Fruit fly (Drosophila melanogaster) whole organism, prepupa: Measurements from ENCODE around the gene Zcchc7.

Source experiments
- Blimp-1 ChIP-seq: fragments of 200-800 bp; sonication (Bioruptor generic); optimal IDR thresholded peaks from 3 replicates; lab custom pipeline; 2017; ENCODE audit warnings: missing biosample characterization, missing genetic modification characterization, mild to moderate bottlenecking, moderate library complexity, missing genetic modification reagents
- CG10631 ChIP-seq: fragments of 200-800 bp; sonication (Bioruptor generic); optimal IDR thresholded peaks from 2 replicates; lab custom pipeline; 2016; ENCODE audit warnings: missing biosample characterization, missing genetic modification characterization
- CG10669 ChIP-seq: fragments of 200-800 bp; sonication (Bioruptor generic); optimal IDR thresholded peaks from 3 replicates; lab custom pipeline; 2018; ENCODE audit warnings: missing biosample characterization, mild to moderate bottlenecking, missing genetic modification characterization, moderate library complexity
- CG11294 ChIP-seq: fragments of 200-800 bp; sonication (Bioruptor generic); IDR thresholded peaks from 2 replicates; pipeline ENCODE4 v1.3.6; 2022; ENCODE audit warnings: missing biosample characterization, missing genetic modification characterization
- CG15336 ChIP-seq: fragments of 200-800 bp; sonication (Bioruptor generic); IDR thresholded peaks from 2 replicates; pipeline ENCODE4 v1.3.6; 2022; ENCODE audit warnings: missing biosample characterization, missing genetic modification characterization
- CG1621 ChIP-seq: fragments of 200-800 bp; sonication (Bioruptor generic); optimal IDR thresholded peaks from 3 replicates; lab custom pipeline; 2018; ENCODE audit warnings: missing biosample characterization, mild to moderate bottlenecking, missing genetic modification characterization
- CG16779 ChIP-seq: fragments of 200-800 bp; sonication (Bioruptor generic); optimal IDR thresholded peaks from 3 replicates; lab custom pipeline; 2017; ENCODE audit warnings: missing biosample characterization, mild to moderate bottlenecking, missing genetic modification characterization
- CG32006 ChIP-seq: fragments of 200-800 bp; sonication (Bioruptor generic); optimal IDR thresholded peaks from 3 replicates; lab custom pipeline; 2017; ENCODE audit warnings: missing biosample characterization, mild to moderate bottlenecking, missing genetic modification characterization
- CG3919 ChIP-seq: fragments of 200-800 bp; sonication (Bioruptor generic); optimal IDR thresholded peaks from 3 replicates; lab custom pipeline; 2016; ENCODE audit warnings: missing biosample characterization, missing genetic modification characterization
- CG6163 ChIP-seq: fragments of 200-800 bp; sonication (Bioruptor generic); IDR thresholded peaks from 3 replicates; pipeline ENCODE4 v1.3.6; 2022; ENCODE audit warnings: missing biosample characterization, missing genetic modification characterization
- CG6276 ChIP-seq: fragments of 200-800 bp; sonication (Bioruptor generic); optimal IDR thresholded peaks from 2 replicates; lab custom pipeline; 2017; ENCODE audit warnings: missing biosample characterization, mild to moderate bottlenecking, missing genetic modification characterization
- CG6792 ChIP-seq: fragments of 200-800 bp; sonication (Bioruptor generic); optimal IDR thresholded peaks from 3 replicates; lab custom pipeline; 2016; ENCODE audit warnings: missing biosample characterization, missing genetic modification characterization
- CG6854 ChIP-seq: fragments of 200-800 bp; sonication (Bioruptor generic); optimal IDR thresholded peaks from 2 replicates; lab custom pipeline; 2017; ENCODE audit warnings: missing biosample characterization, mild to moderate bottlenecking, missing genetic modification characterization
- CG7368 ChIP-seq: fragments of 200-800 bp; sonication (Bioruptor generic); optimal IDR thresholded peaks from 3 replicates; lab custom pipeline; 2016; ENCODE audit warnings: missing biosample characterization, missing genetic modification characterization
- CG8119 ChIP-seq: fragments of 200-800 bp; sonication (Bioruptor generic); IDR thresholded peaks from 3 replicates; pipeline ENCODE4 v1.3.6; 2022; ENCODE audit warnings: missing biosample characterization, missing genetic modification characterization
- CG8319 ChIP-seq: fragments of 200-800 bp; sonication (Bioruptor generic); optimal IDR thresholded peaks from 3 replicates; lab custom pipeline; 2016; ENCODE audit warnings: missing biosample characterization, missing genetic modification characterization
- Eip78C ChIP-seq: fragments of 200-800 bp; sonication (Bioruptor generic); peaks from one replicate; lab custom pipeline; 2016; ENCODE audit warnings: missing biosample characterization, missing genetic modification characterization
- Ets21C ChIP-seq: fragments of 200-800 bp; sonication (Bioruptor generic); optimal IDR thresholded peaks from 3 replicates; lab custom pipeline; 2016; ENCODE audit warnings: missing biosample characterization, missing genetic modification characterization
- Ets96B ChIP-seq: fragments of 200-800 bp; optimal IDR thresholded peaks from 2 replicates; lab custom pipeline; 2019; ENCODE audit warnings: missing biosample characterization, mild to moderate bottlenecking, missing genetic modification characterization, moderate library complexity
- Gug ChIP-seq: fragments of 200-800 bp; sonication (Bioruptor generic); IDR thresholded peaks from 2 replicates; pipeline ENCODE4 v1.3.6; 2022; ENCODE audit warnings: missing biosample characterization, missing genetic modification characterization
- Hr4 ChIP-seq: fragments of 200-800 bp; sonication (Bioruptor generic); optimal IDR thresholded peaks from 3 replicates; lab custom pipeline; 2016; ENCODE audit warnings: missing biosample characterization, missing genetic modification characterization
- Met ChIP-seq: fragments of 200-800 bp; sonication (Bioruptor generic); optimal IDR thresholded peaks from 3 replicates; lab custom pipeline; 2016; ENCODE audit warnings: missing biosample characterization, missing genetic modification characterization
- Sox102F ChIP-seq: fragments of 200-800 bp; sonication (Bioruptor generic); optimal IDR thresholded peaks from 2 replicates; lab custom pipeline; 2016; ENCODE audit warnings: missing biosample characterization, mild to moderate bottlenecking, missing genetic modification characterization
- dsx ChIP-seq: fragments of 200-800 bp; optimal IDR thresholded peaks from 3 replicates; lab custom pipeline; 2019; ENCODE audit warnings: missing biosample characterization, mild to moderate bottlenecking, missing genetic modification characterization, moderate library complexity; ENCODE audit not compliant: poor library complexity, severe bottlenecking
- eg ChIP-seq: fragments of 200-800 bp; sonication (Bioruptor generic); IDR thresholded peaks from 3 replicates; pipeline ENCODE4 v1.3.6; 2022; ENCODE audit warnings: missing biosample characterization, missing genetic modification characterization
- esn ChIP-seq: fragments of 200-800 bp; sonication (Bioruptor generic); optimal IDR thresholded peaks from 2 replicates; lab custom pipeline; 2016; ENCODE audit warnings: missing biosample characterization, mild to moderate bottlenecking, missing genetic modification characterization, moderate library complexity
- fd59A ChIP-seq: fragments of 200-800 bp; sonication (Bioruptor generic); optimal IDR thresholded peaks from 2 replicates; lab custom pipeline; 2017; ENCODE audit warnings: missing biosample characterization, mild to moderate bottlenecking, missing genetic modification characterization, missing genetic modification reagents
- fd85E ChIP-seq: fragments of 200-800 bp; sonication (Bioruptor generic); optimal IDR thresholded peaks from 3 replicates; lab custom pipeline; 2016; ENCODE audit warnings: missing biosample characterization, missing genetic modification characterization
- fkh ChIP-seq: fragments of 200-800 bp; sonication (Bioruptor generic); optimal IDR thresholded peaks from 3 replicates; lab custom pipeline; 2017; ENCODE audit warnings: missing biosample characterization, mild to moderate bottlenecking, missing genetic modification characterization, moderate library complexity
- lz ChIP-seq: fragments of 200-800 bp; sonication (Bioruptor generic); optimal IDR thresholded peaks from 3 replicates; lab custom pipeline; 2016; ENCODE audit warnings: missing biosample characterization, missing genetic modification characterization
- net ChIP-seq: fragments of 200-800 bp; sonication (Bioruptor generic); optimal IDR thresholded peaks from 3 replicates; lab custom pipeline; 2016; ENCODE audit warnings: missing biosample characterization, missing genetic modification characterization
- pdm3 ChIP-seq: fragments of 200-800 bp; sonication (Bioruptor generic); optimal IDR thresholded peaks from 3 replicates; lab custom pipeline; 2016; ENCODE audit warnings: missing biosample characterization, missing genetic modification characterization
- salr ChIP-seq, 2 experiments: fragments of 200-800 bp; sonication (Bioruptor generic); optimal IDR thresholded peaks; 3 replicates each; lab custom pipeline; 2016 to 2018; ENCODE audit warnings: missing biosample characterization in 2 of 2, missing genetic modification characterization in 2 of 2, mild to moderate bottlenecking in 1 of 2
- spab ChIP-seq: fragments of 200-800 bp; sonication (Bioruptor generic); optimal IDR thresholded peaks from 2 replicates; lab custom pipeline; 2017; ENCODE audit warnings: missing biosample characterization, mild to moderate bottlenecking, missing genetic modification characterization, missing genetic modification reagents
- svp ChIP-seq: fragments of 200-800 bp; sonication (Bioruptor generic); peaks from one replicate; lab custom pipeline; 2016; ENCODE audit warnings: missing biosample characterization, missing genetic modification characterization
- topi ChIP-seq: fragments of 200-800 bp; sonication (Bioruptor generic); optimal IDR thresholded peaks from 3 replicates; lab custom pipeline; 2016; ENCODE audit warnings: missing biosample characterization, missing genetic modification characterization
- vri ChIP-seq: fragments of 200-800 bp; sonication (Bioruptor generic); optimal IDR thresholded peaks from 3 replicates; lab custom pipeline; 2016; ENCODE audit warnings: missing biosample characterization, mild to moderate bottlenecking, missing genetic modification characterization

The Zcchc7 gene

DNA sequence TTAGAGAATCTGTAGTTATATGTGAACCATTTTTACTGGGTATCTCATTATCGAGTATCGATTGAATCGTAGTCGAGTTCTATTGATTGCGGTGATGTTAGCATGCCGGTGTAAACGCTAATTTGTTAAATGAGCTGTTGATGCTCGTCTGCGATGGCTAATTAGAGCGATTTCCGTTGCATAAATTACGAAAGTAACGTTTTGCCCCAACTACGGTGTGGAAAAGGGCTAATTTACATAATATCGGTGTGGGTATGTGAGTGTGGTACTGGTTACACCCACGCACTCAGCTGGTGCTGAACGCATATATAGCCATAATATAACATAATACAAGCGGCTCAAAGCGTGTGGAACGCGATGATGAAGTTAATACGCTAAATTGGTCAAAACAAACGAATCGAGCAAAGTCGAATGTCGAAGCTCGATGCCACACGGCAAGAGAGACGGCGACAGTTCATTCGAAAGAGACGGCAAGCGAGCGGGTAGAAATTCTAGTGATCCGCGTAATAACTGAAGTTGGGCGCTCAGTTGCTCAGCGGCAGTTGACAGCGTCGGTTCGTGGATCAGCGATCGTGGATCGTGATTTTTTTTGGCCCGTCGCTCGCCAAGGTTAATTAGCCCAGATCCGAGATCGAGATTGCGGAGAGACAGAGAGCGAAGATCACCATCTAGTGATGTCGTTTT, 31.7 kb downstream of the Zcchc7 start, which contains the start of gene CG32170:
CG32170 (plus strand) TSS at position 525 of the 684 bp plus-strand sequence.
- peak; percentile 33; the same call in 2 of the 3 replicates for TF ChIP-seq eg (GFP tag; lab: Robert Waterston, UW)
- TF ChIP-seq CG8319 (GFP tag; lab: Kevin White, UChicago) = no peak
- TF ChIP-seq fkh (GFP tag; lab: Kevin White, UChicago) = peak; percentile 10
- TF ChIP-seq CG6163 (GFP tag; lab: Robert Waterston, UW) = 0 out of 3 replicates have a peak, but pooled peaks have one; percentile 34
- no peak for TF ChIP-seq CG6276
- TF ChIP-seq svp (GFP tag; lab: Kevin White, UChicago) = peak; percentile 57
- TF ChIP-seq vri = peak; percentile 2
- no peak for TF ChIP-seq CG16779 (tag; lab: Kevin White, UChicago)
- no peak for TF ChIP-seq CG3919 (GFP tag; lab: Kevin White, UChicago)
- TF ChIP-seq fd85E (GFP tag; lab: Kevin White, UChicago) = no peak
- TF ChIP-seq Eip78C (GFP tag; lab: Kevin White, UChicago) = peak; percentile 48
- no peak for TF ChIP-seq CG15336 (GFP tag; lab: Robert Waterston, UW)
- TF ChIP-seq spab (GFP tag; lab: Kevin White, UChicago) = no peak
- no peak for TF ChIP-seq CG7368 (GFP tag; lab: Kevin White, UChicago)
- TF ChIP-seq net (GFP tag; lab: Kevin White, UChicago) = no peak
- TF ChIP-seq topi = no peak

DNA sequence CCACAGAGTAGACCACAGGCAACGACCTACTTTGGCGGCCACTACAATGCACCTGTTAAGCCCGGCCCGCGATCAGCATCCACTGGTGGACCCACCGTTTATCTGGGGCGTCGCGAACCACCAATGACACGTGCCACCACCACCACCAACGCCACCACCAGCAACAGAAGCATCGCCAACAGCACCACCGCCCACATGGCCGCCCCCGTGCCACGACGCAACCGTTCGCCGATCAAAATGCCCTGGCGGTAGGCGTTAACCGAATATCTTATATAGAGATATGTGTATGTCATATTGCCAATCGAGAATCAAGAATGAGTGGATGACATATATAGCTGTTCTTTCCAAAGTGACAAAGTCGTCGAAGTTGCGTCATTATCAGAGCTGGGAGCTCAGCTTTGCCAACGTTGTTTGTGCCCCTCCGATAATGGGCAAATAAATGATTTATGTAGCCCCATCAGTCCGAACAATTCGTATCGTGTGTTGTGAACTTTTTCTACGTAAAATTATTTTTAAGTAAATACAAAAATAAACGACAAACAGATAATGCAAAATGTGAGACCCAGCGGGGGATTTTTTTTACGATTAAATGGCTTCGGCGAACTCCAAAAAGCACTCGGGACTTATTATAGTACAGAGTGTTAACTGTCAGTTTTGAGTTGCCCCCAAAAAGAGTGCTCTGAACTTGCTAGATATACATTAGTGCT, 33.8 kb downstream of the Zcchc7 start:
- TF ChIP-seq dsx (GFP tag; lab: Kevin White, UChicago) = peak; percentile 15
- no peak for TF ChIP-seq CG6854 (GFP tag; lab: Kevin White, UChicago)
- TF ChIP-seq svp (GFP tag; lab: Kevin White, UChicago) = peak; percentile 92
- peak; percentile 91 for TF ChIP-seq vri

DNA sequence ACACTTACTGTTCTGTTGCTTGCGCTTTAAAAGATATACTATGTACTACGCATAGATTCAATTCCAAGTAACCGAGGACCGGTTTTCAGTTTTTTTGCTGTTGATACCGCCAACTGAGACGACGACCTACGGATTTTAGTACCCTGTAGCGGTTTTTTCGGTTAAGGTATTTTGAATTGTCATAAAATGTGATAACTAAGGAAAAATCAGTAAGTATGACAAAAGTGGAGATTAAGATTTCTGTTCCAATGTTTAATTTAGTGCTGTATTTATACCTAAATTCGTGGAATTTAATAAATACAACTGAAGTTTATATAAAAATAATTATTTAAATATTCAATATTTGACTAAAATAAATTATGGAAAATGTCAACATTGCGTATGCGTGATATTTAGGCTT, 35.9 kb downstream of the Zcchc7 start:
- TF ChIP-seq CG6276 (peak; percentile 7), CG32006 (peak; percentile 44), eg (GFP tag; lab: Robert Waterston, UW) (0 out of 3 replicates have a peak, but pooled peaks have one; percentile 29), lz (GFP tag; lab: Kevin White, UChicago) (no peak), Eip78C (GFP tag; lab: Kevin White, UChicago) (peak; percentile 5), Ets21C (GFP tag; lab: Kevin White, UChicago) (no peak)
- TF ChIP-seq, all 60 proteins: peak for 4

DNA sequence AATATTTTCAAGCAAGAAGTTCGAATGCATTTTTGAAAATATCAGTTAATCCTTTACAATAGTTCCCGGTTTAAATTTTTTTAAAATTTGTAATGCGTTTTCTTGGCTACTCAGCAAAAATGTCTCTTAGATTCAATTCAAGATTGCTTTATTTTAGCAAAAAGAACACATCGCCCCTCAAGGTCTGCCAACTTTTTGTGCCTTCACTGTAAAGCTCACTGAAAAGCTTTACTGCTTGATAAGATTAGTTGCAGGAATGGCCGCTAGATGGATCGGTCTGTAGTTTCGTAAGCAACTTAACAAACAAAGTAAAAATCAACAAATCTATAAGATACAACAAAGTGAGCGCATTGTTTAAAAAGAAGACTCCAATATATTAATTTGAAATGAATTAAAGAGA, 38.9 kb downstream of the Zcchc7 start:
- peak; percentile 54 for TF ChIP-seq dsx (GFP tag; lab: Kevin White, UChicago)
- peak; percentile 5 for TF ChIP-seq vri
- TF ChIP-seq fd59A (GFP tag; lab: Kevin White, UChicago) = no peak
- peak; percentile 32 for TF ChIP-seq pdm3
- TF ChIP-seq esn (GFP tag; lab: Kevin White, UChicago) = peak; percentile 17
- no peak for TF ChIP-seq CG6792 (GFP tag; lab: Kevin White, UChicago)
- TF ChIP-seq Ets21C (GFP tag; lab: Kevin White, UChicago) = no peak
- no peak for TF ChIP-seq spab (GFP tag; lab: Kevin White, UChicago)
- TF ChIP-seq CG3919 (GFP tag; lab: Kevin White, UChicago) = no peak
- TF ChIP-seq Met (GFP tag; lab: Kevin White, UChicago) = peak; percentile 10
- peak; percentile 27 for TF ChIP-seq Eip78C (GFP tag; lab: Kevin White, UChicago)
- no peak for TF ChIP-seq CG7368 (GFP tag; lab: Kevin White, UChicago)
- TF ChIP-seq CG15336 (GFP tag; lab: Robert Waterston, UW) = no peak
- TF ChIP-seq, all 60 proteins: peak for 6

DNA sequence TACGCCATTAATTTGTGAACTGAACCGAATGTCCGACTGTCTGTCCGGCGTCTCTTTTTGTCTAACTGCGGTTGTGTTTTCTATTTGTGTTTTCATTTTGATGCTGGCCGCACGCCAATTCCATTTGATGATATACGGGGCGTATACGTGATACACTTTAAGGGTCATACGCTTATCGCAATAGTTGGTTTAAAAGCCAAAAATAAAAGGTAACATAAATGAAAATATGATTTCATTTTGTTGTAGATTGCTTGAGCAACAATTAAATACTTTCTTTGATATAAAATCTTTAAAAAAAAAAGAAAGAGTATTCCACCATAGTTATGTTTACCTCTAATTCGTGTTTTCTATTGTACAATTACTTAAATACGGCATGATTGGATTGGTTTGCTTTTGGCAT, 39.9 kb downstream of the Zcchc7 start:
- TF ChIP-seq CG8119 (GFP tag; lab: Robert Waterston, UW) = peak; percentile 53; the same call in 2 of the 3 replicates
- TF ChIP-seq CG6276 = peak; percentile 12
- TF ChIP-seq CG32006 = peak; percentile 18
- TF ChIP-seq eg (GFP tag; lab: Robert Waterston, UW) = peak; percentile 62
- no peak for TF ChIP-seq Sox102F (GFP tag; lab: Kevin White, UChicago)
- TF ChIP-seq CG15336 (GFP tag; lab: Robert Waterston, UW) = peak; percentile 71
- 0 out of 3 replicates have a peak, but pooled peaks have one; percentile 28 for TF ChIP-seq CG6163 (GFP tag; lab: Robert Waterston, UW)
- no peak for TF ChIP-seq Ets96B (tag; lab: Kevin White, UChicago)
- no peak for TF ChIP-seq CG10631 (GFP tag; lab: Kevin White, UChicago)
- peak in 1 of 2 experiments; percentile 12 for TF ChIP-seq salr (GFP tag; optimal IDR thresholded peaks at IDR 0.05; lab: Kevin White, UChicago)
- TF ChIP-seq Gug (GFP tag; lab: Robert Waterston, UW) = no peak
- 0 out of 2 replicates have a peak, but pooled peaks have one; percentile 29 for TF ChIP-seq CG11294 (GFP tag; lab: Robert Waterston, UW)
- TF ChIP-seq svp (GFP tag; lab: Kevin White, UChicago) = no peak
- peak; percentile 19 for TF ChIP-seq Hr4 (GFP tag; lab: Kevin White, UChicago)
- no peak for TF ChIP-seq CG6854 (GFP tag; lab: Kevin White, UChicago)
- TF ChIP-seq esn (GFP tag; lab: Kevin White, UChicago) = no peak
- TF ChIP-seq lz (GFP tag; lab: Kevin White, UChicago) = no peak
- TF ChIP-seq CG6792 (GFP tag; lab: Kevin White, UChicago) = no peak
- no peak for TF ChIP-seq CG3919 (GFP tag; lab: Kevin White, UChicago)
- no peak for TF ChIP-seq CG10669
- no peak for TF ChIP-seq CG1621 (tag; lab: Kevin White, UChicago)
- TF ChIP-seq Blimp-1 (GFP tag; lab: Kevin White, UChicago) = no peak
